Fruit fly (Drosophila melanogaster) whole organism, prepupa: ENCODE results near the gene CG32726.

Source experiments
- CG16779 ChIP-seq: fragments of 200-800 bp; sonication (Bioruptor generic); optimal IDR thresholded peaks from 3 replicates; lab custom pipeline; 2017; ENCODE audit warnings: missing biosample characterization, mild to moderate bottlenecking, missing genetic modification characterization
- CG3919 ChIP-seq: fragments of 200-800 bp; sonication (Bioruptor generic); optimal IDR thresholded peaks from 3 replicates; lab custom pipeline; 2016; ENCODE audit warnings: missing biosample characterization, missing genetic modification characterization
- Hr4 ChIP-seq: fragments of 200-800 bp; sonication (Bioruptor generic); optimal IDR thresholded peaks from 3 replicates; lab custom pipeline; 2016; ENCODE audit warnings: missing biosample characterization, missing genetic modification characterization
- Sox102F ChIP-seq: fragments of 200-800 bp; sonication (Bioruptor generic); optimal IDR thresholded peaks from 2 replicates; lab custom pipeline; 2016; ENCODE audit warnings: missing biosample characterization, mild to moderate bottlenecking, missing genetic modification characterization
- achi ChIP-seq: fragments of 200-800 bp; sonication (Bioruptor generic); optimal IDR thresholded peaks from 3 replicates; lab custom pipeline; 2016; ENCODE audit warnings: missing biosample characterization, missing genetic modification characterization
- acj6 ChIP-seq: fragments of 200-800 bp; sonication (Bioruptor generic); optimal IDR thresholded peaks from 3 replicates; lab custom pipeline; 2016; ENCODE audit warnings: missing biosample characterization, missing genetic modification characterization
- cyc ChIP-seq: fragments of 200-800 bp; sonication (Bioruptor generic); optimal IDR thresholded peaks from 3 replicates; lab custom pipeline; 2016; ENCODE audit warnings: missing biosample characterization, missing genetic modification characterization
- fd59A ChIP-seq: fragments of 200-800 bp; sonication (Bioruptor generic); optimal IDR thresholded peaks from 2 replicates; lab custom pipeline; 2017; ENCODE audit warnings: missing biosample characterization, mild to moderate bottlenecking, missing genetic modification characterization, missing genetic modification reagents
- fkh ChIP-seq: fragments of 200-800 bp; sonication (Bioruptor generic); optimal IDR thresholded peaks from 3 replicates; lab custom pipeline; 2017; ENCODE audit warnings: missing biosample characterization, mild to moderate bottlenecking, missing genetic modification characterization, moderate library complexity
- pdm3 ChIP-seq: fragments of 200-800 bp; sonication (Bioruptor generic); optimal IDR thresholded peaks from 3 replicates; lab custom pipeline; 2016; ENCODE audit warnings: missing biosample characterization, missing genetic modification characterization
- salr ChIP-seq, 2 experiments: fragments of 200-800 bp; sonication (Bioruptor generic); optimal IDR thresholded peaks; 3 replicates each; lab custom pipeline; 2016 to 2018; ENCODE audit warnings: missing biosample characterization in 2 of 2, missing genetic modification characterization in 2 of 2, mild to moderate bottlenecking in 1 of 2

DNA sequence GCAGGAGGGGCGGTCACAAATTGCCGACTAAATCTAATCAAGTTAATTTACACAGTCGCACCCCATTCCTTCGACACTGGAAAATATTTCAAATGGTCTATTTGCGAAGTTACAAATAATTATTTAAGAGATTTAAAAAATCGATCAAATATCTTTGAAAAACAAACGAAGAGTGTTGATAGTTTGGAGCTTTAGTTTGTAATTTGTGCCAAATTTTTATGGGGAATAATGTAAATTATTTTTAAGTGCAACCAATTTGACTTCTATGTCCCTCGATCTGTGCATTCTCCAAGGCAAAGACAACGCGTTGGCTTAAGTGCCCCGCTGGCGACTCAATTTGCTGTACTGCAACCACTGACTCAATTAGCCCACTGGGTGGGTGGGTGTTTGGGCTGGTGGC lies 7.7 kb downstream of the CG32726 start:
- TF ChIP-seq CG3919 (GFP tag; lab: Kevin White, UChicago) (no peak), CG16779 (no peak), Sox102F (GFP tag; lab: Kevin White, UChicago) (no peak), fd59A (GFP tag; lab: Kevin White, UChicago) (no peak), Hr4 (no peak), salr (GFP tag; optimal IDR thresholded peaks at IDR 0.05; lab: Kevin White, UChicago) (no peak), acj6 (GFP tag; lab: Kevin White, UChicago) (no peak), achi (no peak), fkh (GFP tag; lab: Kevin White, UChicago) (no peak), cyc (GFP tag; lab: Kevin White, UChicago) (no peak), pdm3 (GFP tag; lab: Kevin White, UChicago) (no peak)
